Fruit fly (Drosophila melanogaster): ENCODE measurements around the gene CG10853.

- TF ChIP-seq CG17806 (tag; optimal IDR thresholded peaks at IDR 0.05) (no peak), Snoo (tag; optimal IDR thresholded peaks at IDR 0.05) (no peak), gl (tag; optimal IDR thresholded peaks at IDR 0.05) (no peak), CG9948 (tag; optimal IDR thresholded peaks at IDR 0.05) (no peak), CG8159 (tag; optimal IDR thresholded peaks at IDR 0.05) (no peak), fd96Ca (GFP tag; IDR thresholded peaks at IDR 0.05) (no peak), CG4496 (GFP tag; IDR thresholded peaks at IDR 0.05) (no peak)
Measured at dm6 chr3L:3995554-3995953, 47.9 kb downstream of the CG10853 start.
